Worm (Caenorhabditis elegans): Measurements from ENCODE around the gene lron-15.

lron-15 gene

ce11 chrII:6493709-6494326 is 50.9 kb downstream of the lron-15 start:
- no peak for TF ChIP-seq C08G9.2 (tag; optimal IDR thresholded peaks at IDR 0.05)
- TF ChIP-seq ceh-24 (tag; optimal IDR thresholded peaks at IDR 0.05) = no peak
- TF ChIP-seq F13H6.1 (tag; optimal IDR thresholded peaks at IDR 0.05) = no peak
- no peak for TF ChIP-seq Y22D7AL.16 (tag; optimal IDR thresholded peaks at IDR 0.05)
- no peak for TF ChIP-seq ahr-1 (tag; optimal IDR thresholded peaks at IDR 0.05)
- no peak for TF ChIP-seq gmeb-2 (tag; optimal IDR thresholded peaks at IDR 0.05)
- TF ChIP-seq madf-2 (tag; optimal IDR thresholded peaks at IDR 0.05) = no peak
- no peak for TF ChIP-seq nhr-11 (tag; optimal IDR thresholded peaks at IDR 0.05)
- TF ChIP-seq zip-5 (tag; optimal IDR thresholded peaks at IDR 0.05) = no peak
- no peak for TF ChIP-seq ets-4 (tag; optimal IDR thresholded peaks at IDR 0.05)
- TF ChIP-seq hlh-6 (tag; optimal IDR thresholded peaks at IDR 0.05) = no peak

ce11 chrII:6493139-6493538 is 51.6 kb downstream of the lron-15 start:
- no peak for TF ChIP-seq mec-3 (tag; optimal IDR thresholded peaks at IDR 0.05; ENCODE audit: borderline replicate concordance)
- peak; percentile 84 for TF ChIP-seq unc-42 (tag; optimal IDR thresholded peaks at IDR 0.05)

- TF ChIP-seq odd-2 (tag; optimal IDR thresholded peaks at IDR 0.05) (no peak), pag-3 (tag; optimal IDR thresholded peaks at IDR 0.05; ENCODE audit: borderline replicate concordance) (no peak), ceh-6 (GFP tag; optimal IDR thresholded peaks at IDR 0.05) (peak; percentile 31), F13H6.1 (tag; optimal IDR thresholded peaks at IDR 0.05) (no peak), ceh-22 (tag; optimal IDR thresholded peaks at IDR 0.05) (peak; percentile 19), ttx-3 (tag; optimal IDR thresholded peaks at IDR 0.05) (no peak), che-1 (tag; optimal IDR thresholded peaks at IDR 0.05) (no peak), ztf-16 (tag; optimal IDR thresholded peaks at IDR 0.05) (no peak), unc-42 (tag; optimal IDR thresholded peaks at IDR 0.05) (peak; percentile 46), dve-1 (tag; optimal IDR thresholded peaks at IDR 0.05) (peak; percentile 5), eyg-1 (tag; optimal IDR thresholded peaks at IDR 0.05) (peak; percentile 7), ama-1 (optimal IDR thresholded peaks at IDR 0.05) (no peak), dmd-4 (tag; optimal IDR thresholded peaks at IDR 0.05; ENCODE audit: borderline replicate concordance) (peak; percentile 50), sox-4 (tag; optimal IDR thresholded peaks at IDR 0.05) (peak; percentile 13), ceh-14 (tag; optimal IDR thresholded peaks at IDR 0.05) (peak; percentile 75), ahr-1 (tag; optimal IDR thresholded peaks at IDR 0.05) (no peak), hlh-30 (tag; optimal IDR thresholded peaks at IDR 0.05; ENCODE audit: insufficient read depth) (no peak), ceh-30 (tag; optimal IDR thresholded peaks at IDR 0.05) (no peak), rnt-1 (tag; optimal IDR thresholded peaks at IDR 0.05) (no peak), pax-1 (tag; optimal IDR thresholded peaks at IDR 0.05) (no peak), lim-6 (tag; optimal IDR thresholded peaks at IDR 0.05) (no peak), Y22D7AL.16 (tag; optimal IDR thresholded peaks at IDR 0.05) (no peak), pqm-1 (tag; optimal IDR thresholded peaks at IDR 0.05) (no peak), K09A11.1 (tag; optimal IDR thresholded peaks at IDR 0.05; ENCODE audit: insufficient read depth) (no peak), fkh-10 (GFP tag; optimal IDR thresholded peaks at IDR 0.05) (peak; percentile 10), madf-2 (tag; optimal IDR thresholded peaks at IDR 0.05) (no peak), C08G9.2 (tag; optimal IDR thresholded peaks at IDR 0.05) (peak; percentile 49), hlh-6 (tag; optimal IDR thresholded peaks at IDR 0.05) (peak; percentile 16), mec-3 (tag; optimal IDR thresholded peaks at IDR 0.05; ENCODE audit: borderline replicate concordance) (no peak), ref-2 (tag; optimal IDR thresholded peaks at IDR 0.05) (peak; percentile 41), ets-4 (tag; optimal IDR thresholded peaks at IDR 0.05) (peak; percentile 27), C38D4.7 (GFP tag; optimal IDR thresholded peaks at IDR 0.05) (peak; percentile 44), pha-4 (tag; optimal IDR thresholded peaks at IDR 0.05) (no peak), unc-3 (GFP tag; conservative IDR thresholded peaks at IDR 0.05) (no peak; the same call in 1 of the 2 replicates), unc-3 (tag; optimal IDR thresholded peaks at IDR 0.05) (no peak), pros-1 (tag; optimal IDR thresholded peaks at IDR 0.05) (peak; percentile 49), hlh-15 (tag; optimal IDR thresholded peaks at IDR 0.05) (no peak), nfya-1 (tag; optimal IDR thresholded peaks at IDR 0.05) (peak; percentile 64), fkh-6 (tag; optimal IDR thresholded peaks at IDR 0.05) (peak; percentile 12), hlh-8 (tag; optimal IDR thresholded peaks at IDR 0.05) (no peak), npax-4 (tag; optimal IDR thresholded peaks at IDR 0.05) (no peak), unc-55 (GFP tag; optimal IDR thresholded peaks at IDR 0.05) (peak; percentile 59), lin-11 (tag; optimal IDR thresholded peaks at IDR 0.05) (no peak)
These were observed 52.8 kb downstream of the lron-15 start, which contains the start of the genes T28D9.11 and T28D9.1 for ce11 chrII:6491817-6492452. Gene T28D9.11, minus strand, starts transcription at chrII:6491993. Gene T28D9.1, plus strand, starts transcription at chrII:6492402.
